Worm (Caenorhabditis elegans): ENCODE results near the gene K01A6.8.

The K01A6.8 gene

DNA sequence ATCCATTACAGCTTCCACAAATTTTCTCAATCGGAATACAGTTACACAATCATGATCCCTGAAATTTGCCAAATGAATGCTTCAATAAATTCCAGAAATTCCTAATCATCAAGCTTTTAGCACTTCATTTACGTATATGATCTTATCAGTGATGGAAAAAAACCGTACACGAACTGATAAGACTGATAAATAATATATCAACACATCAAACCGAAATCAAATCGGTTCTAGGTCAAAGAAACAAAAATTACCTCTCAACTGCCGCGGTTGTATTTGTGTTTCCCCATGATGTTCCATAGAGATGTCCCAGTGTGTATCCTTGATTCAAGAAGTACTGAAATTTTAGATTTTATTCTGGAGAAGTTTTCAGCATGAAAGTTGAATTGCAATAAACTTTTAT is 33.9 kb upstream of the K01A6.8 start:
- TF ChIP-seq snpc-4 (tag; optimal IDR thresholded peaks at IDR 0.05): no peak

DNA sequence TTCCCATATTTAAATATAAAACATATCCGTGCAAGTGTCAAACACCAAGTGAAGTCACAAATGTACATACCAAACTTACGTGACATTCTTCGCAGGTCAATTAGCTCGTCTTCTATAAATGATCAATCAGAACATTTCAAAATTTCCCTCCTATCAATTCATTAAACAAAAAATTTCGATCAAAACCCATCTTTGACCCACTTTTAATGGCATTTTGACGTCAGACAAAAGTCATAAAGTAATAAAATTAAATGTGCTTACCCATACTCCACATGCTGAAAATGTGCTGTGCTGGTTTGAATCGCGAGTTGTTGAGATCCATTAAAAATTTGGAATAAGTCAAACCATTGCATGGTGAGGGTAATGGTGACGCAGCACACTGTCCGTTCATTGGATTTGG is 32.6 kb upstream of the K01A6.8 start:
- no peak for TF ChIP-seq lsy-2 (tag; optimal IDR thresholded peaks at IDR 0.05)
- TF ChIP-seq drap-1 (GFP tag; optimal IDR thresholded peaks at IDR 0.05): no peak
- no peak for TF ChIP-seq ces-1 (GFP tag; optimal IDR thresholded peaks at IDR 0.05)
- TF ChIP-seq ceh-83 (GFP tag; optimal IDR thresholded peaks at IDR 0.05): no peak

DNA sequence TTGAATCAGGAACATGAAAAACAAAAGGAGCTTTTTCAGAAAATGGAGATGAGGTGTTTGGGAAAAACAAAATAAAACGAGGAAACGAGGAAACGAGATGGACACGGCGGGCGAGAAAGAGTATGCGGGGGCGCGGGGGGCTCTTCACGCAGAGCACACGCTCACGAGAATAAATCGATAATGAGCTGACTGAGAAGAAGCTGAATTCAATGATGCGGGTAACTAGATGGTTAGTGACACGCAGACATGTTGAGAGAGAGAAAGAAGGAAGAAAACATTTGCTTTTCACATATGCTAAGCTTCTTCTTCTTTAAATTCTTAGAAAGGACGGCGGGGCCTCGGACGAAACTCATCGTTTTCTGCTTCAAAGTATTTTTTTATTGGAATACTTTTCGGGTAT is 28.3 kb upstream of the K01A6.8 start:
- TF ChIP-seq ces-1 (GFP tag; optimal IDR thresholded peaks at IDR 0.05) (peak; percentile 94), drap-1 (GFP tag; optimal IDR thresholded peaks at IDR 0.05) (no peak), ztf-11 (tag; optimal IDR thresholded peaks at IDR 0.05) (no peak), unc-62 (GFP tag; optimal IDR thresholded peaks at IDR 0.05) (peak; percentile 16), lin-32 (GFP tag; optimal IDR thresholded peaks at IDR 0.05) (no peak), unc-120 (tag; optimal IDR thresholded peaks at IDR 0.05; ENCODE audit: poor library complexity, severe bottlenecking) (peak; percentile 10), nhr-237 (tag; optimal IDR thresholded peaks at IDR 0.05) (no peak), sem-2 (GFP tag; optimal IDR thresholded peaks at IDR 0.05) (no peak), nhr-2 (tag; optimal IDR thresholded peaks at IDR 0.05) (no peak), M03D4.4 (tag; optimal IDR thresholded peaks at IDR 0.05) (no peak)

DNA sequence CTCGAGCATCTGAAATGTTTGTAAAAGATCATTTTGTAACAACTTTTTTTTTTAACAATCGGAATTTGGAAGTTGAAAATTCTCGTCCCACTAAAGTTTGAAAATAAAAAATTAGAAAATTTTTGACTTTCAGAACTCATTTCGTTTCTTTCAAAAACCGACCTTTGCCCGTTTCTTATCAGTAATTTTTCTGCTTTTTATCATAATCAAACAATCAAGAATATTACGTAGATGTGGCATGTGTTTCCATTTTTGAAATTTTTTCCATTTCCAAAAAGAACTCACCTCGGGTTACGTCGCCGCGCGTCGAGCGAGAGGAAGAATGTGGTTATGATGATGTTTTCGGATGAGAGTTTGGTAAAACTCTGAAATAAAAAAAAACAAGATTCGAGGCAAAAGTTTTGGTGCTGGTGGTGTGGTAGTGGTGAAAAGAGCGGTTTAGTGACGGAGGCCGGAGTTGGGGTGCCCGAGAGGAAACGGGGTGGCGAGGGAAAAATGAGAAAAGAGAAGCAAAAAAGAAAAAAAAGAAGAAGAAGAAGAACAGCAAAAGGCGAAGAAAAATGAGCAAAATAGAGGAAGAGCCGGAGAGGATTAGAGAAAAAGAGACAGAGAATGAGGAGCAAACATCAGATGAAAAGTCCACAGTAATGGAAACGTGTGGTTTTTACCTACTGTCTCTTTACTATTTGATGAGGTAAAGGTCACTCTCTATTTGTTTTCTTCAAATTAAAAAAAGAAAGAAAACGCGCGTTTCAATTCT is 23.7 kb upstream of the K01A6.8 start, which contains the start of gene T12A7.2:
T12A7.2 (minus strand) TSS at position 412 of the 760 bp plus-strand sequence.
- TF ChIP-seq nhr-76 (tag; optimal IDR thresholded peaks at IDR 0.05) (no peak), unc-120 (tag; optimal IDR thresholded peaks at IDR 0.05; ENCODE audit: poor library complexity, severe bottlenecking) (peak; percentile 37)

DNA sequence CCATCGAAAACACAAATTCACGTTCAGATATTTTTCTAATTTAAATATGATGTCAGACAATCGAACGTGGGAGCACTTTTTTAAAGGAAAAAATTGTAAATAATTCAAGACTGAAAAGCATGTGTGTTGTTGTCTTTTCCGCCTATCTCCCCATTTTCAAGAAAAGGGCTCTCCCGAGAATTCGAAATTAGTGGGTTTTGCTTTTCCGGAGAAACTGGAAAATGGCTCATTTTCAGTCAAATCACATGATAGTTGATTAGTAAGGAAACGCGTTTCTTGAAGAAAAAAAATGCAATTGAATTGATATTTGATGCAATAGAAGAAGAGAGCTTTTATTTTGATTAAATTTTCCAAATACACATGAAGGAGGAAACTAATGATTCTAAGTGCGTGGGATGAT is 22.7 kb upstream of the K01A6.8 start:
- TF ChIP-seq zip-8 (tag; optimal IDR thresholded peaks at IDR 0.05): no peak
- no peak for TF ChIP-seq hlh-1 (tag; optimal IDR thresholded peaks at IDR 0.05)
- TF ChIP-seq flh-1 (GFP tag; optimal IDR thresholded peaks at IDR 0.05): no peak
- TF ChIP-seq unc-62 (GFP tag; optimal IDR thresholded peaks at IDR 0.05): no peak
- TF ChIP-seq ztf-11 (tag; optimal IDR thresholded peaks at IDR 0.05): no peak
- no peak for TF ChIP-seq bed-3 (GFP tag; optimal IDR thresholded peaks at IDR 0.05)
- no peak for TF ChIP-seq snpc-4 (tag; optimal IDR thresholded peaks at IDR 0.05)
- TF ChIP-seq nhr-76 (tag; optimal IDR thresholded peaks at IDR 0.05): no peak
- no peak for TF ChIP-seq mep-1 (tag; optimal IDR thresholded peaks at IDR 0.05)
- no peak for TF ChIP-seq unc-39 (tag; optimal IDR thresholded peaks at IDR 0.05)
- no peak for TF ChIP-seq lin-13 (tag; optimal IDR thresholded peaks at IDR 0.05)
- TF ChIP-seq lin-32 (GFP tag; optimal IDR thresholded peaks at IDR 0.05): no peak
- no peak for TF ChIP-seq lsy-2 (tag; optimal IDR thresholded peaks at IDR 0.05)
- no peak for TF ChIP-seq pha-4 (tag; optimal IDR thresholded peaks at IDR 0.05)
- no peak for TF ChIP-seq sem-2 (GFP tag; optimal IDR thresholded peaks at IDR 0.05)
- TF ChIP-seq mls-2 (tag; optimal IDR thresholded peaks at IDR 0.05): no peak
- TF ChIP-seq elt-1 (tag; optimal IDR thresholded peaks at IDR 0.05; ENCODE audit: borderline replicate concordance, insufficient read depth): no peak

DNA sequence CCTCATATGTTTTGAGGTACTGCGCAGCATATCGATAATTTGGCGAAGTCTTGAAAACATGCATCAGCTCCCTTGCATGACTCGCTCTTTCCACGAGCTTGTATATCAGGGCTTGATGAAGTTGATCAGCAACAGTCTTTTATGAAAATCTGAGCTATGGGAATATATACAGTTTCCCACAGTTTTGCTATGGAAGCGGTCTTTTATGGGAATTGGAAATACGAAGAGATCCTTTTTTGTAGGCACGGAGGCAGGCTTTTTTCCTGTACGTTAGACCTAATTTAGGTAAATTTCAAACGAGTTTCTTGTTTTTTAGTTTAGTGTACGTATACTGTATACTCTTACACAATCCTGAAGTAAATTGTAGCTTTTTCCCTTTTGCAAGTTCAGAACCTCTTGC is 18.7 kb upstream of the K01A6.8 start, which contains the start of gene T12A7.9:
T12A7.9 (minus strand) TSS at position 101 of the 400 bp plus-strand sequence.
- TF ChIP-seq nhr-12 (tag; optimal IDR thresholded peaks at IDR 0.05): no peak
- no peak for TF ChIP-seq unc-120 (tag; optimal IDR thresholded peaks at IDR 0.05; ENCODE audit: poor library complexity, severe bottlenecking)

DNA sequence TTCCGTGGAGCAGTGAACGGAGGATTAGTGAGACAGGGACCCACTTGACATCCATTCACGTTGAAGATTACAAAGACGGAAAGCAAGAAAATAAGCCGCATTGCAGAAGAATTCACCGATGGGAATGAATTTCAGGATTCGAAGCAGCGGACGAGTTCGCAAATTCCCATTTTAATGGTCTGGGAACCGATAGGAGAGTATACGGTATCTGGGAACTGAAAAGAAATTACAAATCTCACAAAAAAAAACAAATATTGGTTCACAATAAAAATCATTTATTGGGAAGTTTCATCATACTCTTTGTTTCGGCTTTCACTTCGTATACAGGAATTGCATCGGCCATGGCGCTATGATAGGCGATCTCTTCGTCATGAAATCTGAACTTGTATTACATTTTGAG is 17.8 kb upstream of the K01A6.8 start, which contains the start of gene T12A7.10:
T12A7.10 (minus strand) TSS at position 101 of the 400 bp plus-strand sequence.
- TF ChIP-seq ces-1 (GFP tag; optimal IDR thresholded peaks at IDR 0.05) (no peak), elt-1 (tag; optimal IDR thresholded peaks at IDR 0.05; ENCODE audit: borderline replicate concordance, insufficient read depth) (no peak), nhr-2 (tag; optimal IDR thresholded peaks at IDR 0.05) (no peak), nhr-237 (tag; optimal IDR thresholded peaks at IDR 0.05) (no peak), ceh-39 (tag; optimal IDR thresholded peaks at IDR 0.05) (no peak), nhr-12 (tag; optimal IDR thresholded peaks at IDR 0.05) (no peak), mep-1 (tag; optimal IDR thresholded peaks at IDR 0.05) (no peak), hlh-1 (tag; optimal IDR thresholded peaks at IDR 0.05) (no peak), drap-1 (GFP tag; optimal IDR thresholded peaks at IDR 0.05) (no peak), sem-2 (GFP tag; optimal IDR thresholded peaks at IDR 0.05) (no peak), flh-1 (GFP tag; optimal IDR thresholded peaks at IDR 0.05) (no peak), lin-32 (GFP tag; optimal IDR thresholded peaks at IDR 0.05) (no peak), lsy-2 (tag; optimal IDR thresholded peaks at IDR 0.05) (no peak), blmp-1 (tag; optimal IDR thresholded peaks at IDR 0.05) (no peak), mls-2 (tag; optimal IDR thresholded peaks at IDR 0.05) (no peak), zip-8 (tag; optimal IDR thresholded peaks at IDR 0.05) (no peak), elt-3 (tag; optimal IDR thresholded peaks at IDR 0.05) (no peak), ceh-83 (GFP tag; optimal IDR thresholded peaks at IDR 0.05) (no peak), nhr-76 (tag; optimal IDR thresholded peaks at IDR 0.05) (no peak)
